Worm (Caenorhabditis elegans) whole organism, L2 larva: ENCODE measurements around the gene Y26E6A.2.

Experiments
- aly-2 ChIP-seq: fragments of 150-350 bp; optimal IDR thresholded peaks from 2 replicates; lab custom pipeline; 2014; ENCODE audit warnings: missing biosample characterization, missing genetic modification characterization
- gmeb-1 ChIP-seq: fragments of 150-350 bp; optimal IDR thresholded peaks from 2 replicates; lab custom pipeline; 2014; ENCODE audit warnings: missing biosample characterization, missing genetic modification characterization
- lsy-2 ChIP-seq, 2 experiments: fragments of 150-350 bp in 1 of 2; sonication (generic microtip) in 1 of 2; optimal IDR thresholded peaks; 2 replicates each; lab custom pipeline; 2014 to 2017; ENCODE audit warnings: missing biosample characterization in 2 of 2, missing genetic modification characterization in 2 of 2
- mbf-1 ChIP-seq: sonication (generic microtip); optimal IDR thresholded peaks from 2 replicates; lab custom pipeline; 2017; ENCODE audit warnings: missing biosample characterization, missing genetic modification characterization
- nhr-11 ChIP-seq: fragments of 150-350 bp; optimal IDR thresholded peaks from 2 replicates; lab custom pipeline; 2014; ENCODE audit warnings: missing biosample characterization, missing genetic modification characterization
- nhr-25 ChIP-seq: fragments of 150-350 bp; sonication (generic microtip); optimal IDR thresholded peaks from 3 replicates; lab custom pipeline; 2014; ENCODE audit warnings: missing biosample characterization, missing genetic modification characterization
- snpc-4 ChIP-seq: fragments of 150-350 bp; optimal IDR thresholded peaks from 2 replicates; lab custom pipeline; 2014; ENCODE audit warnings: missing biosample characterization, missing genetic modification characterization
- unc-39 ChIP-seq: fragments of 150-350 bp; optimal IDR thresholded peaks from 2 replicates; lab custom pipeline; 2014; ENCODE audit warnings: missing biosample characterization, missing genetic modification characterization
- unc-55 ChIP-seq: fragments of 150-350 bp; sonication (generic microtip); optimal IDR thresholded peaks from 3 replicates; lab custom pipeline; 2014; ENCODE audit warnings: missing biosample characterization, missing genetic modification reagents, missing genetic modification characterization

ce11 chrX:13871110-13871509 lies 43.1 kb downstream of the Y26E6A.2 start:
- TF ChIP-seq nhr-11 (no peak), aly-2 (tag; lab: Kevin White, UChicago) (no peak), snpc-4 (no peak), mbf-1 (tag; lab: Kevin White, UChicago) (no peak), lsy-2 (tag; optimal IDR thresholded peaks at IDR 0.05; lab: Kevin White, UChicago) (no peak), unc-55 (GFP tag; lab: Kevin White, UChicago) (no peak), gmeb-1 (no peak), unc-39 (tag; lab: Kevin White, UChicago) (no peak), nhr-25 (tag; lab: Kevin White, UChicago) (no peak)
